Worm (Caenorhabditis elegans): ENCODE data around the gene hlh-19.

ce11 chrX:581754-582153 is 24.7 kb upstream of the hlh-19 start:
- no peak for TF ChIP-seq ceh-39 (tag; optimal IDR thresholded peaks at IDR 0.05)
- no peak for TF ChIP-seq blmp-1 (tag; optimal IDR thresholded peaks at IDR 0.05)
- TF ChIP-seq mab-5 (tag; optimal IDR thresholded peaks at IDR 0.05), result no peak
- TF ChIP-seq elt-3 (tag; optimal IDR thresholded peaks at IDR 0.05), result no peak
- no peak for TF ChIP-seq elt-1 (tag; optimal IDR thresholded peaks at IDR 0.05; ENCODE audit: borderline replicate concordance, insufficient read depth)
- no peak for TF ChIP-seq drap-1 (GFP tag; optimal IDR thresholded peaks at IDR 0.05)
- no peak for TF ChIP-seq mep-1 (tag; optimal IDR thresholded peaks at IDR 0.05)
- no peak for TF ChIP-seq nhr-237 (tag; optimal IDR thresholded peaks at IDR 0.05)
- no peak for TF ChIP-seq lsy-2 (tag; optimal IDR thresholded peaks at IDR 0.05)

Measured in whole organism, mixed stage, embryonic.